Fruit fly (Drosophila melanogaster) Kc167 (cell line): ENCODE measurements around the gene CG34008.

Experiments
- Sin3A ChIP-seq: fragments of >200 bp; optimal IDR thresholded peaks from 2 replicates; lab custom pipeline; 2018; ENCODE audit warnings: missing external identifiers
- h ChIP-seq: fragments of >200 bp; optimal IDR thresholded peaks from 3 replicates; lab custom pipeline; 2018; ENCODE audit warnings: missing external identifiers
- insv ChIP-seq: fragments of >200 bp; optimal IDR thresholded peaks from 3 replicates; lab custom pipeline; 2018; ENCODE audit warnings: missing external identifiers
- psq ChIP-seq: fragments of >200 bp; optimal IDR thresholded peaks from 2 replicates; lab custom pipeline; 2017; ENCODE audit warnings: missing external identifiers
- ttk ChIP-seq: sonication (Bioruptor generic); optimal IDR thresholded peaks from 2 replicates; lab custom pipeline; 2017; ENCODE audit warnings: missing external identifiers

- TF ChIP-seq psq (lab: Kevin White, UChicago) = no peak
- no peak for TF ChIP-seq h (lab: Kevin White, UChicago)
- no peak for TF ChIP-seq ttk (lab: Kevin White, UChicago)
- TF ChIP-seq insv (lab: Kevin White, UChicago) = no peak
- no peak for TF ChIP-seq Sin3A (lab: Kevin White, UChicago)
Observed at dm6 chr3R:20587630-20588479, 6.5 kb upstream of the CG34008 start, which contains the start of gene Septin2.
